Worm (Caenorhabditis elegans): Measurements from ENCODE around the gene scrm-7.

- TF ChIP-seq W03F9.2 (tag; optimal IDR thresholded peaks at IDR 0.05) (no peak), dao-5 (tag; optimal IDR thresholded peaks at IDR 0.05) (no peak)
These were observed 5.2 kb upstream of the scrm-7 start for ce11 chrV:14784787-14785186.

Data from whole organism, L4/young adult.